Worm (Caenorhabditis elegans) whole organism, mixed stage, embryonic: ENCODE results near the gene F31E3.6.

Experiments
- M03D4.4 ChIP-seq: sonication (generic microtip); optimal IDR thresholded peaks from 2 replicates; lab custom pipeline; 2017; ENCODE audit warnings: mild to moderate bottlenecking, missing genetic modification characterization, missing compliant biosample characterization
- bed-3 ChIP-seq: fragments of 200-800 bp; sonication (Bioruptor generic); optimal IDR thresholded peaks from 3 replicates; lab custom pipeline; 2018; ENCODE audit warnings: mild to moderate bottlenecking, missing genetic modification characterization, moderate library complexity, missing compliant biosample characterization
- blmp-1 ChIP-seq: fragments of 150-350 bp; optimal IDR thresholded peaks from 2 replicates; lab custom pipeline; 2014; ENCODE audit warnings: missing biosample characterization, missing genetic modification characterization
- ceh-39 ChIP-seq: fragments of 150-350 bp; optimal IDR thresholded peaks from 2 replicates; lab custom pipeline; 2014; ENCODE audit warnings: missing biosample characterization, missing genetic modification characterization
- ceh-43 ChIP-seq: fragments of 200-800 bp; sonication (Bioruptor generic); optimal IDR thresholded peaks from 2 replicates; lab custom pipeline; 2018; ENCODE audit warnings: mild to moderate bottlenecking, missing genetic modification characterization, moderate library complexity, missing compliant biosample characterization
- ceh-83 ChIP-seq: fragments of 200-800 bp; sonication (Bioruptor generic); optimal IDR thresholded peaks from 2 replicates; lab custom pipeline; 2018; ENCODE audit warnings: mild to moderate bottlenecking, missing genetic modification characterization, missing compliant biosample characterization
- cnd-1 ChIP-seq: fragments of 200-800 bp; sonication (Bioruptor generic); optimal IDR thresholded peaks from 2 replicates; lab custom pipeline; 2018; ENCODE audit warnings: mild to moderate bottlenecking, missing genetic modification characterization, missing compliant biosample characterization
- elt-1 ChIP-seq: sonication (generic microtip); optimal IDR thresholded peaks from 2 replicates; lab custom pipeline; 2017; ENCODE audit warnings: missing genetic modification characterization, mild to moderate bottlenecking, missing compliant biosample characterization, antibody characterized with exemption, moderate library complexity, borderline replicate concordance; ENCODE audit not compliant: insufficient read depth
- elt-3 ChIP-seq: fragments of 150-350 bp; optimal IDR thresholded peaks from 2 replicates; lab custom pipeline; 2014; ENCODE audit warnings: missing biosample characterization, missing genetic modification characterization
- flh-1 ChIP-seq: fragments of 200-800 bp; sonication (Bioruptor generic); optimal IDR thresholded peaks from 2 replicates; lab custom pipeline; 2018; ENCODE audit warnings: mild to moderate bottlenecking, missing genetic modification characterization, moderate library complexity, missing compliant biosample characterization
- ham-2 ChIP-seq: fragments of 200-800 bp; sonication (Bioruptor generic); optimal IDR thresholded peaks from 2 replicates; lab custom pipeline; 2018; ENCODE audit warnings: mild to moderate bottlenecking, missing genetic modification characterization, missing compliant biosample characterization
- hlh-1 ChIP-seq: fragments of 150-350 bp; optimal IDR thresholded peaks from 2 replicates; lab custom pipeline; 2014; ENCODE audit warnings: missing biosample characterization, missing genetic modification reagents, missing genetic modification characterization
- lin-13 ChIP-seq: fragments of 150-350 bp; optimal IDR thresholded peaks from 2 replicates; lab custom pipeline; 2014; ENCODE audit warnings: missing biosample characterization, missing genetic modification characterization
- lsy-2 ChIP-seq: fragments of 150-350 bp; optimal IDR thresholded peaks from 2 replicates; lab custom pipeline; 2014; ENCODE audit warnings: missing biosample characterization, missing genetic modification characterization
- mab-5 ChIP-seq: fragments of 150-350 bp; optimal IDR thresholded peaks from 2 replicates; lab custom pipeline; 2014; ENCODE audit warnings: missing biosample characterization, missing genetic modification characterization
- mep-1 ChIP-seq: fragments of 150-350 bp; optimal IDR thresholded peaks from 2 replicates; lab custom pipeline; 2017; ENCODE audit warnings: missing biosample characterization, missing genetic modification reagents, missing genetic modification characterization, inconsistent platforms
- mls-2 ChIP-seq: sonication (generic microtip); optimal IDR thresholded peaks from 2 replicates; lab custom pipeline; 2016; ENCODE audit warnings: mild to moderate bottlenecking, missing genetic modification characterization, moderate library complexity, missing compliant biosample characterization
- nhr-12 ChIP-seq: fragments of 150-350 bp; optimal IDR thresholded peaks from 2 replicates; lab custom pipeline; 2014; ENCODE audit warnings: missing biosample characterization, missing genetic modification characterization
- nhr-237 ChIP-seq: fragments of 150-350 bp; optimal IDR thresholded peaks from 2 replicates; lab custom pipeline; 2014; ENCODE audit warnings: missing biosample characterization, missing genetic modification characterization
- nhr-28 ChIP-seq: fragments of 150-350 bp; optimal IDR thresholded peaks from 2 replicates; lab custom pipeline; 2014; ENCODE audit warnings: missing biosample characterization, missing genetic modification characterization
- nhr-76 ChIP-seq: sonication (generic microtip); optimal IDR thresholded peaks from 2 replicates; lab custom pipeline; 2017; ENCODE audit warnings: missing biosample characterization, missing genetic modification characterization
- sem-2 ChIP-seq: fragments of 200-800 bp; sonication (Bioruptor generic); optimal IDR thresholded peaks from 2 replicates; lab custom pipeline; 2018; ENCODE audit warnings: mild to moderate bottlenecking, missing genetic modification characterization, missing compliant biosample characterization
- snpc-4 ChIP-seq: fragments of 150-350 bp; optimal IDR thresholded peaks from 2 replicates; lab custom pipeline; 2014; ENCODE audit warnings: missing biosample characterization, missing genetic modification characterization
- tbx-8 ChIP-seq: fragments of 200-800 bp; sonication (Bioruptor generic); optimal IDR thresholded peaks from 2 replicates; lab custom pipeline; 2018; ENCODE audit warnings: mild to moderate bottlenecking, missing genetic modification characterization, moderate library complexity, missing compliant biosample characterization
- unc-120 ChIP-seq: sonication (generic microtip); optimal IDR thresholded peaks from 2 replicates; lab custom pipeline; 2017; ENCODE audit warnings: missing genetic modification characterization, missing compliant biosample characterization; ENCODE audit not compliant: poor library complexity, severe bottlenecking
- unc-39 ChIP-seq: fragments of 150-350 bp; optimal IDR thresholded peaks from 2 replicates; lab custom pipeline; 2014; ENCODE audit warnings: missing biosample characterization, missing genetic modification characterization
- unc-62 ChIP-seq: fragments of 150-350 bp; optimal IDR thresholded peaks from 2 replicates; lab custom pipeline; 2014; ENCODE audit warnings: missing biosample characterization, missing genetic modification reagents, missing genetic modification characterization
- zip-8 ChIP-seq: fragments of 150-350 bp; optimal IDR thresholded peaks from 2 replicates; lab custom pipeline; 2014; ENCODE audit warnings: missing biosample characterization, missing genetic modification characterization
- ztf-11 ChIP-seq: fragments of 150-350 bp; optimal IDR thresholded peaks from 2 replicates; lab custom pipeline; 2014; ENCODE audit warnings: missing biosample characterization, missing genetic modification characterization

F31E3.6 gene

DNA sequence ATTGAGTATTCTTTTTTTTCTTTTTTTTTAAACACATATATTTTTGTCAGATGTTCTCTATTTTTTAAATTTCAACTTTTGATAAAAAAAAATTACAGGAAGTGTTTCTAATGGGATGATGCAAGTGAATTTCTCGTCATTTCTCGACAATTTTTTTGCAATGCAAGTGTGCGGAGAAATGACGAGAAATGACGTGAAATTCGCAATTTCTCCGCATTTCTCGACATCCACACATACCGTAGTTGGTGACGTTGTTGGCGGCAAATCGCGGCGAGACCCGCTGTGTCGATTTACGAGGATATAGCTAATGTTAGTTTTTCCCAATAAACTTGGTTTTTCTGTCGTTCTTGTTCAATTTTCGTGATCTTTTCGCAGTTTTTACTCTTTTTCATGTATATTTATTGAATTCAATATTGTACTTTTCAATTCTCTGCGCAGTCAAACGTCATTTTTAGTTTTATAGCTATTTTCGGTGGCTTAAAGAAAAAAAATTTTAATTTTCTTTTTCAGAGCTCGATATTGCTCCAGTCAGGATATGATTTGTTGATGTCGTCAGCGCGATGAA, at the start of gene F31E3.6:
Gene F31E3.6, plus strand, starts transcription at position 93 of the 565 bp plus-strand sequence.
- TF ChIP-seq lsy-2, result peak; percentile 35
- TF ChIP-seq, all 35 proteins: peak for 1; not testable (repeated sequence) for 34

DNA sequence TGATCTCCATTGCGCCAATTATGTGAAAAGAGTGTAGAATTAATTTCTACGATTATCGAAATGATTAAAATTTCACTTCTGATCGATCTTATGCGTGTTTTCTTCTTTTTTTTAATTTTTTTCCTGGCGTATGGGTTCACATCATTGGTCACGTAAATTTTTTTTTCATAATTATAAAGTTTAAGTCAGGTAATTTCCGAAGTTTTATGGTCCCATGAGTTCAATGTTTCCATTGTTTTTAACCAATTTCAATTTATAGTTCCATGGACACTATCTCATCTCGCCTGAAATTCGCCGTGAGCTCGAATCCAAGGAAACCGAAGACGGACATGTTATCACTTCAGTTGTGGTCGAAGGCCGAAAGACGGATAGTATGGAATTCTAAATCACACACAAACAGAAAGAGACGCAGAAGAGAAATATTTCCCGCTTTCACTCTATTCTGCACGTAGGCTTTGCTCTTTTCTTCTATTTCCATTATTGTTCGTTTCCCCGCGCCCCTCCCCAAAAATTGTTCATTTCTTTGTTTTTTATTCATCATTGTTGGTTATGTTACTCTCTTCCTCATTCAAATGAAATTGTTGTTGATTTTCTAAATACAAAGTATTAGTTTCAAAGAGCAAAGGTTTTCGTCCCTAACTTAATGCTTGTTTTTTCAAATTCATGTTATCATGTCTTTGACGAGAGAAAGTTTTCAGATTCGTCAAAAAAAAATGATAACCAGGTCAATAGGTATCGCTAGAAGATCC, 46.4 kb upstream of the F31E3.6 start, which contains the start of the genes F57B9.8 and coq-2:
Gene F57B9.8, minus strand, starts transcription at position 51 of the 749 bp plus-strand sequence.
Gene coq-2, plus strand, starts transcription at position 699 of the 749 bp plus-strand sequence.
- no peak for TF ChIP-seq tbx-8
- no peak for TF ChIP-seq bed-3 (GFP tag; lab: Kevin White, UChicago)
- TF ChIP-seq nhr-12, result no peak
- no peak for TF ChIP-seq mls-2 (tag; lab: Kevin White, UChicago)
- no peak for TF ChIP-seq ceh-43
- no peak for TF ChIP-seq nhr-28 (tag; lab: Kevin White, UChicago)
- TF ChIP-seq ham-2 (GFP tag; lab: Kevin White, UChicago), result no peak

DNA sequence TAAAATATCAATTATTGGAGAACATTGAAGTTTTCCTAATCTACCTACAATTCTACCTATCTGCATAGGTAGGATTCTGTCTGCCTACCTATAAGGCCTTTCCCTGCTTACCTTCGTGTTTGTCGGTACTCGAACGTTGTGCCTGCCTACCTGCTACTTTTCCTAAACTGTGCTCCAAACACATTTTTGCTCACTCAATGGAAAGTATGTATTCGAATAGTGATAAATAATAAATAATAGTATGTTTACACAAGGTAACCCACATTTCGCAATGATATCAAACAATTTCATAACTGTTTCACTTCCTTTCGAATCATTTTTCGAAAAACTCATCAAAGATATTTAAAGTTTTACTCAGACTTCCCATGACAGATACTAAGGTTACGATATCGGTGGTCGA, 42.4 kb upstream of the F31E3.6 start, which contains the start of gene F57B9.3:
Gene F57B9.3, plus strand, starts transcription at position 301 of the 400 bp plus-strand sequence.
- no peak for TF ChIP-seq blmp-1
- no peak for TF ChIP-seq flh-1 (GFP tag; lab: Kevin White, UChicago)
- no peak for TF ChIP-seq elt-1 (tag; lab: Kevin White, UChicago)
- TF ChIP-seq mls-2 (tag; lab: Kevin White, UChicago), result no peak
- no peak for TF ChIP-seq nhr-237 (tag; lab: Kevin White, UChicago)
- no peak for TF ChIP-seq unc-62 (GFP tag; lab: Kevin White, UChicago)
- TF ChIP-seq lsy-2, result no peak
- no peak for TF ChIP-seq nhr-28 (tag; lab: Kevin White, UChicago)
- no peak for TF ChIP-seq ceh-39
- TF ChIP-seq hlh-1 (tag; lab: Kevin White, UChicago), result no peak
- TF ChIP-seq bed-3 (GFP tag; lab: Kevin White, UChicago), result no peak
- TF ChIP-seq snpc-4, result no peak
- TF ChIP-seq unc-39 (tag; lab: Kevin White, UChicago), result no peak
- no peak for TF ChIP-seq sem-2 (GFP tag; lab: Kevin White, UChicago)
- TF ChIP-seq tbx-8, result no peak
- no peak for TF ChIP-seq lin-13 (tag; lab: Kevin White, UChicago)
- TF ChIP-seq M03D4.4 (tag; lab: Kevin White, UChicago), result no peak
- TF ChIP-seq zip-8 (tag; lab: Kevin White, UChicago), result no peak
- no peak for TF ChIP-seq ztf-11

DNA sequence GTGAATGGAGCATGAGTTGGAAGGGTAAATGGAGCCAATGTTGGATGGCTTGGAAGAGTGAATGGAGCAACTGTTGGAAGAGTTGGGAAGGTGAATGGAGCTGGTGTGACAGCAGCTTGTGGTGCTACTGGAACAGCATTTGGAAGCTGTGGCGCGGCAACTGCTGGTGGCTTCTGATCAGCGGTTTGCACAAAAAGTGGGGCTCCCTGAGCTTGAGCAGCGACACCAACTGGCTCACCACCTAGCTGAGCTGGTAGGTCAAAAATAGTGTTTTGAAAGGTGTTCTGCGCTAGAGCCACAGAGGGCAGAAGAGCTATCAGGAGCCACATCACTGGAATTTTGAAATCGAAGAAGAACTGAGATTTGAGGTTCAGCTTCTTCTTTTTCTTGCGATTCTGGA, 36.6 kb upstream of the F31E3.6 start:
- TF ChIP-seq lin-13 (tag; lab: Kevin White, UChicago) (no peak), flh-1 (GFP tag; lab: Kevin White, UChicago) (no peak), M03D4.4 (tag; lab: Kevin White, UChicago) (no peak), unc-120 (tag; lab: Kevin White, UChicago) (no peak), mab-5 (no peak), nhr-76 (tag; lab: Kevin White, UChicago) (no peak), cnd-1 (tag; lab: Kevin White, UChicago) (no peak), elt-3 (tag; lab: Kevin White, UChicago) (no peak), ztf-11 (no peak), blmp-1 (no peak)
- TF ChIP-seq, all 35 proteins: peak for 0

DNA sequence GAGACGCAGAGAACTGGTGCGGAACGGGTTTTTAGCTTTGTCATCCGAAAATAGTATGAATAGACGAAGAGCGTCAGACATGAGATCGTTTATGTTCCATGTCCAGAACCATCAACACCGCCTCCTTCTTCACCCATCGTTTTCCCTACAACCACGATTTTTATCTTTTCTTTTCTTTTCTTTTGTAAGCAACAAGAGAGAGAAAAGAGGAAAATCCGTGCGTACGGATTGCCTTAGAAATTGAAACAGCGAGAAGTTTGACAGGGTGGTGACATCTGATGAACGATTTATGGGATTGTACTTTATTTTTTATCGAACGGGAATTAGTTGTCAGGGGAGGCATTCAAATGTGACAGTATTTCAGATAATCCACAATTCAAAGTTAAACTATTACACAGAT, 36.1 kb upstream of the F31E3.6 start, which contains the start of gene abu-13:
Gene abu-13, minus strand, starts transcription at position 152 of the 400 bp plus-strand sequence.
- TF ChIP-seq blmp-1 (no peak), ceh-39 (no peak), mls-2 (tag; lab: Kevin White, UChicago) (no peak), ceh-43 (no peak), elt-3 (tag; lab: Kevin White, UChicago) (no peak), sem-2 (GFP tag; lab: Kevin White, UChicago) (no peak), ceh-83 (no peak), mep-1 (tag; lab: Kevin White, UChicago) (no peak)
